Worm (Caenorhabditis elegans) whole organism, young adult: ENCODE data around the gene str-176.
"Not testable (repeated sequence)": the region's sequence is repeated elsewhere in the genome, so short reads cannot be mapped to it uniquely, and the experiment has no call there.

Experiments
- F10E7.11 ChIP-seq: sonication (generic microtip); optimal IDR thresholded peaks from 2 replicates; lab custom pipeline; 2017; ENCODE audit warnings: mild to moderate bottlenecking, missing genetic modification characterization, moderate library complexity, missing compliant biosample characterization
- aptf-2 ChIP-seq: fragments of 200-800 bp; sonication (Bioruptor generic); conservative IDR thresholded peaks from 2 replicates; pipeline ENCODE4 v1.3.6; 2022; ENCODE audit warnings: missing genetic modification reagents, missing genetic modification characterization, missing compliant biosample characterization
- attf-3 ChIP-seq: fragments of 200-800 bp; sonication (Bioruptor generic); conservative IDR thresholded peaks from 2 replicates; pipeline ENCODE4 v1.3.6; 2022; ENCODE audit warnings: missing genetic modification reagents, missing genetic modification characterization, missing compliant biosample characterization
- ceh-100 ChIP-seq: fragments of 200-800 bp; sonication (Bioruptor generic); IDR thresholded peaks from 2 replicates; pipeline ENCODE4 v1.3.6; 2022; ENCODE audit warnings: missing genetic modification reagents, missing genetic modification characterization, missing compliant biosample characterization
- die-1 ChIP-seq: sonication (generic microtip); optimal IDR thresholded peaks from 2 replicates; lab custom pipeline; 2016; ENCODE audit warnings: missing genotype, mild to moderate bottlenecking, missing genetic modification characterization, missing compliant biosample characterization
- hlh-12 ChIP-seq: sonication (generic microtip); optimal IDR thresholded peaks from 2 replicates; lab custom pipeline; 2016; ENCODE audit warnings: missing genetic modification characterization, missing compliant biosample characterization
- let-607 ChIP-seq, 2 experiments: fragments of 200-800 bp in 1 of 2; sonication (Bioruptor generic) in 1 of 2; sonication (generic microtip) in 1 of 2; optimal IDR thresholded peaks; 2 replicates each; lab custom pipeline; 2016 to 2018; ENCODE audit warnings: mild to moderate bottlenecking in 2 of 2, missing compliant biosample characterization in 2 of 2, missing genetic modification characterization in 2 of 2, moderate library complexity in 2 of 2, missing genotype in 1 of 2
- pbrm-1 ChIP-seq: fragments of 200-800 bp; sonication (Bioruptor generic); IDR thresholded peaks from 2 replicates; pipeline ENCODE4 v1.3.6; 2022; ENCODE audit warnings: missing genetic modification reagents, missing genetic modification characterization, missing compliant biosample characterization
- sea-2 ChIP-seq: fragments of 200-800 bp; sonication (Bioruptor generic); IDR thresholded peaks from 2 replicates; pipeline ENCODE4 v1.3.6; 2022; ENCODE audit warnings: missing genetic modification characterization, missing compliant biosample characterization

- TF ChIP-seq sea-2; hlh-12 (tag; lab: Kevin White, UChicago); ceh-100 (GFP tag; lab: Robert Waterston, UW); aptf-2 (GFP tag; lab: Robert Waterston, UW); F10E7.11 (tag; lab: Kevin White, UChicago); attf-3; die-1 (tag; lab: Kevin White, UChicago); let-607 (tag; optimal IDR thresholded peaks at IDR 0.05; lab: Kevin White, UChicago): not testable (repeated sequence)
- peak; percentile 73 for TF ChIP-seq pbrm-1 (GFP tag; lab: Robert Waterston, UW)
Observed at ce11 chrIV:8468729-8469340, 5.2 kb upstream of the str-176 start.
